Worm (Caenorhabditis elegans) whole organism, L2 larva: ENCODE results near the gene srw-15.
A peak's percentile ranks its signal among the peaks of the same experiment; 100 is the strongest.

Experiments
- C34F6.9 ChIP-seq: fragments of 150-350 bp; optimal IDR thresholded peaks from 2 replicates; lab custom pipeline; 2014; ENCODE audit warnings: missing biosample characterization, missing genetic modification characterization
- F13H6.1 ChIP-seq: sonication (generic microtip); optimal IDR thresholded peaks from 2 replicates; lab custom pipeline; 2016; ENCODE audit warnings: missing genetic modification characterization, missing compliant biosample characterization
- R02D3.7 ChIP-seq: fragments of 150-350 bp; optimal IDR thresholded peaks from 2 replicates; lab custom pipeline; 2014; ENCODE audit warnings: missing biosample characterization, missing genetic modification characterization
- Y55F3AM.14 ChIP-seq: fragments of 200-800 bp; sonication (Bioruptor generic); optimal IDR thresholded peaks from 2 replicates; lab custom pipeline; 2018; ENCODE audit warnings: mild to moderate bottlenecking, missing genetic modification characterization, missing compliant biosample characterization
- ZK546.5 ChIP-seq: sonication (generic microtip); optimal IDR thresholded peaks from 2 replicates; lab custom pipeline; 2017; ENCODE audit warnings: missing biosample characterization, missing genetic modification characterization
- alr-1 ChIP-seq: fragments of 150-350 bp; optimal IDR thresholded peaks from 2 replicates; lab custom pipeline; 2014; ENCODE audit warnings: missing biosample characterization, missing genetic modification characterization
- aly-2 ChIP-seq: fragments of 150-350 bp; optimal IDR thresholded peaks from 2 replicates; lab custom pipeline; 2014; ENCODE audit warnings: missing biosample characterization, missing genetic modification characterization
- ama-1 ChIP-seq: fragments of 150-350 bp; optimal IDR thresholded peaks from 2 replicates; lab custom pipeline; 2018; ENCODE audit warnings: inconsistent platforms
- blmp-1 ChIP-seq: sonication (generic microtip); optimal IDR thresholded peaks from 2 replicates; lab custom pipeline; 2017; ENCODE audit warnings: missing genetic modification characterization, mild to moderate bottlenecking, missing compliant biosample characterization, antibody characterized with exemption, moderate library complexity; ENCODE audit not compliant: insufficient read depth
- ceh-16 ChIP-seq: fragments of 150-350 bp; optimal IDR thresholded peaks from 2 replicates; lab custom pipeline; 2014; ENCODE audit warnings: missing biosample characterization, missing genetic modification characterization
- ceh-82 ChIP-seq: fragments of 150-350 bp; optimal IDR thresholded peaks from 2 replicates; lab custom pipeline; 2014; ENCODE audit warnings: missing biosample characterization, missing genetic modification characterization
- crh-2 ChIP-seq: sonication (generic microtip); optimal IDR thresholded peaks from 2 replicates; lab custom pipeline; 2017; ENCODE audit warnings: missing biosample characterization, missing genetic modification characterization
- dmd-4 ChIP-seq: sonication (generic microtip); optimal IDR thresholded peaks from 2 replicates; lab custom pipeline; 2017; ENCODE audit warnings: missing biosample characterization, missing genetic modification characterization
- egl-27 ChIP-seq: sonication (generic microtip); optimal IDR thresholded peaks from 3 replicates; lab custom pipeline; 2017; ENCODE audit warnings: missing biosample characterization, missing genetic modification reagents, missing genetic modification characterization
- elt-1 ChIP-seq: fragments of 150-350 bp; optimal IDR thresholded peaks from 2 replicates; lab custom pipeline; 2014; ENCODE audit warnings: missing biosample characterization, missing genetic modification characterization
- elt-3 ChIP-seq: sonication (generic microtip); optimal IDR thresholded peaks from 2 replicates; lab custom pipeline; 2017; ENCODE audit warnings: missing biosample characterization, missing genetic modification characterization
- fos-1 ChIP-seq: fragments of 150-350 bp; optimal IDR thresholded peaks from 2 replicates; lab custom pipeline; 2014; ENCODE audit warnings: missing biosample characterization, missing genetic modification characterization
- gmeb-1 ChIP-seq: fragments of 150-350 bp; optimal IDR thresholded peaks from 2 replicates; lab custom pipeline; 2014; ENCODE audit warnings: missing biosample characterization, missing genetic modification characterization
- lin-11 ChIP-seq: fragments of 150-350 bp; sonication (generic microtip); optimal IDR thresholded peaks from 2 replicates; lab custom pipeline; 2014; ENCODE audit warnings: missing biosample characterization, missing genetic modification characterization, inconsistent platforms, mixed read lengths
- lin-13 ChIP-seq: fragments of 150-350 bp; optimal IDR thresholded peaks from 2 replicates; lab custom pipeline; 2014; ENCODE audit warnings: missing biosample characterization, missing genetic modification reagents, missing genetic modification characterization
- lin-39 ChIP-seq: fragments of 150-350 bp; optimal IDR thresholded peaks from 2 replicates; lab custom pipeline; 2014; ENCODE audit warnings: missing biosample characterization, missing genetic modification reagents, missing genetic modification characterization
- lsy-2 ChIP-seq, 2 experiments: fragments of 150-350 bp in 1 of 2; sonication (generic microtip) in 1 of 2; optimal IDR thresholded peaks; 2 replicates each; lab custom pipeline; 2014 to 2017; ENCODE audit warnings: missing biosample characterization in 2 of 2, missing genetic modification characterization in 2 of 2
- mab-5 ChIP-seq: fragments of 150-350 bp; optimal IDR thresholded peaks from 2 replicates; lab custom pipeline; 2014; ENCODE audit warnings: missing biosample characterization, missing genetic modification characterization
- mbf-1 ChIP-seq: sonication (generic microtip); optimal IDR thresholded peaks from 2 replicates; lab custom pipeline; 2017; ENCODE audit warnings: missing biosample characterization, missing genetic modification characterization
- mdl-1 ChIP-seq, 2 experiments: fragments of 150-350 bp in 1 of 2; sonication (generic microtip) in 1 of 2; optimal IDR thresholded peaks; 2 replicates each; lab custom pipeline; 2017; ENCODE audit warnings: missing biosample characterization in 2 of 2, missing genetic modification characterization in 2 of 2
- nhr-10 ChIP-seq: sonication (generic microtip); optimal IDR thresholded peaks from 2 replicates; lab custom pipeline; 2017; ENCODE audit warnings: missing biosample characterization, missing genetic modification characterization
- nhr-11 ChIP-seq: fragments of 150-350 bp; optimal IDR thresholded peaks from 2 replicates; lab custom pipeline; 2014; ENCODE audit warnings: missing biosample characterization, missing genetic modification characterization
- nhr-12 ChIP-seq: fragments of 150-350 bp; optimal IDR thresholded peaks from 2 replicates; lab custom pipeline; 2014; ENCODE audit warnings: missing biosample characterization, missing genetic modification characterization
- nhr-129 ChIP-seq: fragments of 150-350 bp; optimal IDR thresholded peaks from 2 replicates; lab custom pipeline; 2014; ENCODE audit warnings: missing biosample characterization, missing genetic modification characterization
- nhr-21 ChIP-seq: fragments of 150-350 bp; optimal IDR thresholded peaks from 2 replicates; lab custom pipeline; 2014; ENCODE audit warnings: missing biosample characterization, missing genetic modification characterization
- nhr-23 ChIP-seq: fragments of 150-350 bp; optimal IDR thresholded peaks from 2 replicates; lab custom pipeline; 2014; ENCODE audit warnings: missing biosample characterization, missing genetic modification reagents, missing genetic modification characterization
- nhr-237 ChIP-seq: fragments of 150-350 bp; optimal IDR thresholded peaks from 2 replicates; lab custom pipeline; 2014; ENCODE audit warnings: missing biosample characterization, missing genetic modification characterization
- nhr-25 ChIP-seq: fragments of 150-350 bp; sonication (generic microtip); optimal IDR thresholded peaks from 3 replicates; lab custom pipeline; 2014; ENCODE audit warnings: missing biosample characterization, missing genetic modification characterization
- nhr-6 ChIP-seq: fragments of 150-350 bp; optimal IDR thresholded peaks from 2 replicates; lab custom pipeline; 2014; ENCODE audit warnings: missing biosample characterization, missing genetic modification characterization
- nhr-77 ChIP-seq: fragments of 150-350 bp; optimal IDR thresholded peaks from 2 replicates; lab custom pipeline; 2014; ENCODE audit warnings: missing biosample characterization, missing genetic modification characterization
- peb-1 ChIP-seq: fragments of 150-350 bp; optimal IDR thresholded peaks from 2 replicates; lab custom pipeline; 2014; ENCODE audit warnings: missing biosample characterization, missing genetic modification characterization
- sem-4 ChIP-seq: fragments of 150-350 bp; optimal IDR thresholded peaks from 2 replicates; lab custom pipeline; 2014; ENCODE audit warnings: missing biosample characterization, missing genetic modification reagents, missing genetic modification characterization
- skn-1 ChIP-seq: sonication (generic microtip); optimal IDR thresholded peaks from 2 replicates; lab custom pipeline; 2017; ENCODE audit warnings: missing biosample characterization, missing genetic modification characterization
- sma-3 ChIP-seq: sonication (generic microtip); optimal IDR thresholded peaks from 2 replicates; lab custom pipeline; 2016; ENCODE audit warnings: missing genetic modification reagents, missing genetic modification characterization, missing compliant biosample characterization
- sma-9 ChIP-seq, 2 experiments: fragments of 150-350 bp in 1 of 2; sonication (generic microtip) in 1 of 2; optimal IDR thresholded peaks; 2 replicates each; lab custom pipeline; 2014 to 2016; ENCODE audit warnings: missing genetic modification characterization in 2 of 2, mild to moderate bottlenecking in 1 of 2, missing biosample characterization in 1 of 2, missing compliant biosample characterization in 1 of 2, missing genetic modification reagents in 1 of 2, moderate library complexity in 1 of 2
- snpc-4 ChIP-seq: fragments of 150-350 bp; optimal IDR thresholded peaks from 2 replicates; lab custom pipeline; 2014; ENCODE audit warnings: missing biosample characterization, missing genetic modification characterization
- unc-39 ChIP-seq: fragments of 150-350 bp; optimal IDR thresholded peaks from 2 replicates; lab custom pipeline; 2014; ENCODE audit warnings: missing biosample characterization, missing genetic modification characterization
- unc-55 ChIP-seq: fragments of 150-350 bp; sonication (generic microtip); optimal IDR thresholded peaks from 3 replicates; lab custom pipeline; 2014; ENCODE audit warnings: missing biosample characterization, missing genetic modification reagents, missing genetic modification characterization
- unc-62 ChIP-seq: fragments of 150-350 bp; optimal IDR thresholded peaks from 2 replicates; lab custom pipeline; 2014; ENCODE audit warnings: missing biosample characterization, missing genetic modification reagents, missing genetic modification characterization
- zag-1 ChIP-seq: fragments of 150-350 bp; optimal IDR thresholded peaks from 2 replicates; lab custom pipeline; 2014; ENCODE audit warnings: missing biosample characterization, missing genetic modification characterization
- ztf-1 ChIP-seq: fragments of 200-800 bp; sonication (Bioruptor generic); conservative IDR thresholded peaks from 2 replicates; pipeline ENCODE4 v1.3.6; 2022; ENCODE audit warnings: missing genetic modification characterization, missing compliant biosample characterization
- ztf-11 ChIP-seq: sonication (generic microtip); optimal IDR thresholded peaks from 2 replicates; lab custom pipeline; 2017; ENCODE audit warnings: missing biosample characterization, missing genetic modification characterization
- ztf-4 ChIP-seq: fragments of 150-350 bp; optimal IDR thresholded peaks from 2 replicates; lab custom pipeline; 2014; ENCODE audit warnings: missing biosample characterization, missing genetic modification characterization

The srw-15 gene

DNA sequence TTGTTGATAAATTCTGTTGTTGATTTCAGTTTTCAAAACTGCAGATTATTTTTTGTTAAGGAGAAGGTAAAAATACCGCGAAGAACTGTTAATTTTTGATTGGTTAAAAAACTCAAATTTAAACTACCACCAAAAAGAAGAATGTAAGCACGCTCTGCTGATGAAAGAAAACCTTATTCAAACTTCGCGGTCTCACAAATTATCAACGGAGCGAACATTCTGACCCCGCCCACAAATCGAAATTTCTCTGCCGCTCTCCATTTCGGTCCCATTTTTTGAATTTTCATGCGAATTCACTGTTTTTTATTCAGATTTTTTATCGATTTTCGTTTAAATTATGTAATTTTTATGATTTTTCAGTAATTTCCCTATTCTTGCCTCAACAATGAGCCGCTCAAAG is 40.8 kb upstream of the srw-15 start, which contains the start of gene cyn-3 (continued):
- TF ChIP-seq nhr-25 (tag; lab: Kevin White, UChicago) (peak; percentile 93), nhr-12 (no peak), fos-1 (tag; lab: Kevin White, UChicago) (peak; percentile 76), nhr-23 (tag; lab: Kevin White, UChicago) (no peak), nhr-237 (tag; lab: Kevin White, UChicago) (no peak), nhr-10 (tag; lab: Kevin White, UChicago) (no peak), sem-4 (tag; lab: Kevin White, UChicago) (peak; percentile 92), elt-1 (tag; lab: Kevin White, UChicago) (no peak), snpc-4 (tag; lab: Kevin White, UChicago) (peak; percentile 87), sma-3 (peak; percentile 87), unc-39 (tag; lab: Kevin White, UChicago) (no peak), crh-2 (peak; percentile 96), R02D3.7 (peak; percentile 41), Y55F3AM.14 (GFP tag; lab: Kevin White, UChicago) (no peak)

DNA sequence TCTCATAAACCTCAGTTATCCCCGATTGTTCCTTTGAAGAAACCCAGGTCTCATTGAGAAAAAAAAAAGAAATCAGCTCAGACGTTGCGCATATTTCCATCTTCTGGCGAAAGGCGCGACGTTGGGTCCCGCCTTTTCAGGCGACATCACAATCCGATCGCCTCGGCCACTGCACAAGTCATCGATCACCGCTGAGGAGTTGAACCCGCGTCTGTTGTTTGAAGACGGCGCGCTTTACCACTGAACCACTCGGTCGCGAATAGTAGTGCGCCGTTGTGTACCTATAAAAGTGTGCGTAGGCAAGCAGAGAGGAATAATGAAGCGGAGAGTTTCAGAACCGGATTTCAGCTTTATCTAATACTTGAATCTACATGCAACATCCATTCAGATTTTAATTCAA is 39.4 kb upstream of the srw-15 start, which contains the start of gene Y75B12B.11:
TSS of gene Y75B12B.11 (plus strand) at position 394 of the 400 bp plus-strand sequence.
- TF ChIP-seq nhr-77 (tag; lab: Kevin White, UChicago) (no peak), ztf-4 (peak; percentile 70), nhr-23 (tag; lab: Kevin White, UChicago) (no peak), nhr-11 (tag; lab: Kevin White, UChicago) (no peak), lin-13 (peak; percentile 76), nhr-10 (tag; lab: Kevin White, UChicago) (no peak), ztf-11 (tag; lab: Kevin White, UChicago) (no peak), lin-39 (tag; lab: Kevin White, UChicago) (no peak), ztf-1 (no peak), elt-1 (tag; lab: Kevin White, UChicago) (no peak), sma-3 (peak; percentile 80), ZK546.5 (tag; lab: Kevin White, UChicago) (no peak), skn-1 (no peak), elt-3 (tag; lab: Kevin White, UChicago) (no peak), peb-1 (tag; lab: Kevin White, UChicago) (no peak), nhr-25 (tag; lab: Kevin White, UChicago) (no peak), nhr-6 (tag; lab: Kevin White, UChicago) (no peak), aly-2 (tag; lab: Kevin White, UChicago) (no peak), sem-4 (tag; lab: Kevin White, UChicago) (peak; percentile 75), lsy-2 (tag; optimal IDR thresholded peaks at IDR 0.05; lab: Kevin White, UChicago) (peak; percentile 25 to 63), gmeb-1 (tag; lab: Kevin White, UChicago) (peak; percentile 76), sma-9 (GFP tag; optimal IDR thresholded peaks at IDR 0.05; lab: Kevin White, UChicago) (peak; percentile 83), sma-9 (tag; optimal IDR thresholded peaks at IDR 0.05; lab: Kevin White, UChicago) (no peak), unc-39 (tag; lab: Kevin White, UChicago) (no peak), Y55F3AM.14 (GFP tag; lab: Kevin White, UChicago) (peak; percentile 77), nhr-237 (tag; lab: Kevin White, UChicago) (no peak), mbf-1 (tag; lab: Kevin White, UChicago) (no peak), unc-62 (no peak), ceh-82 (tag; lab: Kevin White, UChicago) (no peak), mdl-1 (tag; optimal IDR thresholded peaks at IDR 0.05; lab: Kevin White, UChicago) (no peak), nhr-12 (no peak), R02D3.7 (no peak), unc-55 (GFP tag; lab: Kevin White, UChicago) (peak; percentile 73), F13H6.1 (tag; lab: Kevin White, UChicago) (peak; percentile 69), nhr-129 (tag; lab: Kevin White, UChicago) (peak; percentile 88), ceh-16 (tag; lab: Kevin White, UChicago) (peak; percentile 33), ama-1 (lab: Kevin White, UChicago) (peak; percentile 89), C34F6.9 (tag; lab: Kevin White, UChicago) (peak; percentile 62), blmp-1 (tag; lab: Kevin White, UChicago) (peak; percentile 32), zag-1 (tag; lab: Kevin White, UChicago) (no peak), egl-27 (tag; lab: Kevin White, UChicago) (peak; percentile 56), mab-5 (tag; lab: Kevin White, UChicago) (peak; percentile 2), dmd-4 (tag; lab: Kevin White, UChicago) (no peak), snpc-4 (tag; lab: Kevin White, UChicago) (peak; percentile 55), crh-2 (peak; percentile 82), fos-1 (tag; lab: Kevin White, UChicago) (peak; percentile 67), lin-11 (tag; lab: Kevin White, UChicago) (peak; percentile 66), nhr-21 (tag; lab: Kevin White, UChicago) (peak; percentile 81), alr-1 (tag; lab: Kevin White, UChicago) (no peak)
